Fruit fly (Drosophila melanogaster) whole organism, wandering third instar larva: Measurements from ENCODE around the gene CG4743.

Experiments used
- CrebA ChIP-seq: fragments of 200-800 bp; sonication (Bioruptor generic); optimal IDR thresholded peaks from 2 replicates; lab custom pipeline; 2016; ENCODE audit warnings: missing biosample characterization, mild to moderate bottlenecking, missing genetic modification characterization, borderline replicate concordance
- Dif ChIP-seq: fragments of 200-275, 200-300 bp; sonication (Bioruptor generic); optimal IDR thresholded peaks from 2 replicates; lab custom pipeline; 2018; ENCODE audit warnings: missing biosample characterization, missing genetic modification characterization; ENCODE audit not compliant: partially characterized antibody
- GATAd ChIP-seq: sonication (Bioruptor generic); optimal IDR thresholded peaks from 2 replicates; lab custom pipeline; 2016; ENCODE audit warnings: missing biosample characterization, missing genetic modification characterization
- HLH106 ChIP-seq: fragments of 200-800 bp; optimal IDR thresholded peaks from 3 replicates; lab custom pipeline; 2019; ENCODE audit warnings: missing biosample characterization, mild to moderate bottlenecking, missing genetic modification characterization, moderate library complexity
- Hnf4 ChIP-seq: fragments of 200-800 bp; sonication (Bioruptor generic); optimal IDR thresholded peaks from 2 replicates; lab custom pipeline; 2016; ENCODE audit warnings: missing biosample characterization, mild to moderate bottlenecking, missing genetic modification characterization
- Hr83 ChIP-seq: fragments of 200-300 bp; sonication (Bioruptor generic); optimal IDR thresholded peaks from 2 replicates; lab custom pipeline; 2016; ENCODE audit warnings: missing biosample characterization, mild to moderate bottlenecking, missing genetic modification characterization, moderate library complexity; ENCODE audit not compliant: poor library complexity, severe bottlenecking
- Myc ChIP-seq: fragments of >200 bp; optimal IDR thresholded peaks from 2 replicates; lab custom pipeline; 2017
- OdsH ChIP-seq: fragments of 200-800 bp; sonication (Bioruptor generic); optimal IDR thresholded peaks from 2 replicates; lab custom pipeline; 2016; ENCODE audit warnings: missing biosample characterization, mild to moderate bottlenecking, missing genetic modification characterization
- Rel ChIP-seq, 2 experiments: fragments of 200-800 bp; sonication (Bioruptor generic) in 1 of 2; optimal IDR thresholded peaks; 2 replicates in 1 of 2; 3 replicates in 1 of 2; lab custom pipeline; 2016 to 2019; ENCODE audit warnings: mild to moderate bottlenecking in 2 of 2, missing biosample characterization in 2 of 2, missing genetic modification characterization in 2 of 2, moderate library complexity in 1 of 2
- Sp1 ChIP-seq: fragments of 200-800 bp; sonication (Bioruptor generic); optimal IDR thresholded peaks from 3 replicates; lab custom pipeline; 2019; ENCODE audit warnings: missing biosample characterization, mild to moderate bottlenecking, missing genetic modification characterization, moderate library complexity
- br ChIP-seq: fragments of 200-800 bp; sonication (Bioruptor generic); optimal IDR thresholded peaks from 2 replicates; lab custom pipeline; 2016; ENCODE audit warnings: missing biosample characterization, missing genetic modification characterization
- dl ChIP-seq, 2 experiments: fragments of 175-275, 200-275 bp in 1 of 2; fragments of 200-275 bp in 1 of 2; sonication (Bioruptor generic); optimal IDR thresholded peaks; lab custom pipeline; 2018; ENCODE audit warnings: mild to moderate bottlenecking in 2 of 2, missing biosample characterization in 2 of 2, missing genetic modification characterization in 2 of 2, moderate library complexity in 2 of 2; ENCODE audit not compliant: partially characterized antibody in 2 of 2, insufficient read depth in 1 of 2
- dmrt93B ChIP-seq: fragments of 200-800 bp; sonication (Bioruptor generic); optimal IDR thresholded peaks from 2 replicates; lab custom pipeline; 2018; ENCODE audit warnings: missing biosample characterization, mild to moderate bottlenecking, missing genetic modification characterization
- dsf ChIP-seq: sonication (Bioruptor generic); optimal IDR thresholded peaks from 2 replicates; lab custom pipeline; 2016; ENCODE audit warnings: missing biosample characterization, missing genetic modification characterization, borderline replicate concordance
- ey ChIP-seq: fragments of 200-800 bp; sonication (Bioruptor generic); optimal IDR thresholded peaks from 2 replicates; lab custom pipeline; 2016; ENCODE audit warnings: missing biosample characterization, missing genetic modification characterization
- foxo ChIP-seq, 2 experiments: fragments of 200-800 bp; sonication (Bioruptor generic); optimal IDR thresholded peaks; 2 replicates in 1 of 2; 3 replicates in 1 of 2; lab custom pipeline; 2016 to 2017; ENCODE audit warnings: missing biosample characterization in 2 of 2, missing genetic modification characterization in 2 of 2
- fru ChIP-seq: fragments of 200-800 bp; sonication (Bioruptor generic); optimal IDR thresholded peaks from 3 replicates; lab custom pipeline; 2016; ENCODE audit warnings: missing biosample characterization, mild to moderate bottlenecking, missing genetic modification characterization
- h ChIP-seq: fragments of 200-800 bp; sonication (Bioruptor generic); optimal IDR thresholded peaks from 3 replicates; lab custom pipeline; 2016; ENCODE audit warnings: missing biosample characterization, mild to moderate bottlenecking, missing genetic modification characterization
- psq ChIP-seq: fragments of 200-800 bp; sonication (Bioruptor generic); optimal IDR thresholded peaks from 3 replicates; lab custom pipeline; 2017; ENCODE audit warnings: missing biosample characterization, mild to moderate bottlenecking, missing genetic modification characterization, moderate library complexity
- rgr ChIP-seq: fragments of 200-800 bp; sonication (Bioruptor generic); optimal IDR thresholded peaks from 3 replicates; lab custom pipeline; 2016; ENCODE audit warnings: missing biosample characterization, mild to moderate bottlenecking, missing genetic modification characterization
- sage ChIP-seq: fragments of 200-800 bp; sonication (Bioruptor generic); optimal IDR thresholded peaks from 2 replicates; lab custom pipeline; 2016; ENCODE audit warnings: missing biosample characterization, mild to moderate bottlenecking, missing genetic modification characterization
- sv ChIP-seq: fragments of 200-800 bp; sonication (Bioruptor generic); optimal IDR thresholded peaks from 3 replicates; lab custom pipeline; 2016; ENCODE audit warnings: missing biosample characterization, missing genetic modification characterization
- tai ChIP-seq: sonication (Bioruptor generic); optimal IDR thresholded peaks from 2 replicates; lab custom pipeline; 2016; ENCODE audit warnings: missing biosample characterization, missing genetic modification characterization
- usp ChIP-seq: fragments of >200 bp; optimal IDR thresholded peaks from 2 replicates; lab custom pipeline; 2017; ENCODE audit warnings: missing biosample characterization, missing genetic modification characterization
- woc ChIP-seq: sonication (Bioruptor generic); optimal IDR thresholded peaks from 2 replicates; lab custom pipeline; 2016; ENCODE audit warnings: missing biosample characterization, mild to moderate bottlenecking, missing genetic modification characterization

CG4743 gene

dm6 chr3R:25631079-25631478 is 49.3 kb downstream of the CG4743 start:
- TF ChIP-seq OdsH (peak; percentile 39), sage (GFP tag; lab: Kevin White, UChicago) (no peak), Hnf4 (GFP tag; lab: Kevin White, UChicago) (peak; percentile 17), usp (GFP tag; lab: Kevin White, UChicago) (no peak), tai (no peak), fru (GFP tag; lab: Kevin White, UChicago) (peak; percentile 59), Myc (lab: Kevin White, UChicago) (no peak), foxo (GFP tag; optimal IDR thresholded peaks at IDR 0.05; lab: Kevin White, UChicago) (peak in 1 of 2 experiments; percentile 65), h (GFP tag; lab: Kevin White, UChicago) (peak; percentile 68), Hr83 (GFP tag; lab: Kevin White, UChicago) (no peak), woc (GFP tag; lab: Kevin White, UChicago) (peak; percentile 23), Sp1 (GFP tag; lab: Kevin White, UChicago) (peak; percentile 47), sv (GFP tag; lab: Kevin White, UChicago) (peak; percentile 51), GATAd (no peak), dl (GFP tag; optimal IDR thresholded peaks at IDR 0.05; lab: Kevin White, UChicago; ENCODE audit: insufficient read depth in 1 of 2, partially characterized antibody in 2 of 2) (no peak), rgr (GFP tag; lab: Kevin White, UChicago) (peak; percentile 56), ey (peak; percentile 54), dsf (GFP tag; lab: Kevin White, UChicago) (no peak), br (GFP tag; lab: Kevin White, UChicago) (peak; percentile 52), dmrt93B (GFP tag; lab: Kevin White, UChicago) (peak; percentile 23), HLH106 (peak; percentile 56), Rel (GFP tag; optimal IDR thresholded peaks at IDR 0.05; lab: Kevin White, UChicago) (no peak), Rel (tag; optimal IDR thresholded peaks at IDR 0.05; lab: Kevin White, UChicago) (no peak), psq (GFP tag; lab: Kevin White, UChicago) (peak; percentile 11)
- TF ChIP-seq, all 38 proteins: peak for 14

- TF ChIP-seq psq (GFP tag; lab: Kevin White, UChicago) (no peak), Dif (GFP tag; lab: Kevin White, UChicago) (no peak), woc (GFP tag; lab: Kevin White, UChicago) (no peak), ey (no peak), OdsH (no peak), CrebA (GFP tag; lab: Kevin White, UChicago) (no peak), tai (no peak)
These were observed 49.8 kb downstream of the CG4743 start for dm6 chr3R:25630541-25630940.
